Worm (Caenorhabditis elegans): Measurements from ENCODE around the gene F53F4.18.

The F53F4.18 gene

DNA sequence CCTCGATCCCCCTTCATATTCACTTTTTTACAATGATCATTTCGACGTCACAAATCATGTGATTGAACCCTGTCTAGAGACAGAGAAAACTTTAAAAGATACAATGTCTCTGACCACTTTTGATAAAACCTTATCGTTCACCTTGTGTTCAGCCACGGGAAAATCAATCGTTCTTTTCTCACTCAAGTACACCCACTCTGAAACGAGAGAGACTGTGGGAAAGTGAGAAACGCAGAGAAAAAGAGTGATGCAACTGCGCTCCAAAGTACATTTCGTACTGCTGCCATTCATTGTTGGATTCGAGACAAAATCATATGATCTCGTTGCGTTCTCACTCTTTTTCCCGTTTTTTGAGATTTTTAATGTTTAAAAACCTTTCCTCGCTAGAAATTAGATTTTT, 24.7 kb upstream of the F53F4.18 start (continued):
- TF ChIP-seq K12H6.12 (tag; optimal IDR thresholded peaks at IDR 0.05) (peak; percentile 34), nfya-2 (GFP tag; IDR thresholded peaks at IDR 0.05) (no peak), repo-1 (tag; optimal IDR thresholded peaks at IDR 0.05) (peak; percentile 26), akir-1 (GFP tag; optimal IDR thresholded peaks at IDR 0.05) (no peak), rcor-1 (GFP tag; IDR thresholded peaks at IDR 0.05) (peak; percentile 86), hmg-1.2 (GFP tag; IDR thresholded peaks at IDR 0.05) (peak; percentile 99), madf-6 (GFP tag; IDR thresholded peaks at IDR 0.05) (peak; percentile 42; the same call in 1 of the 2 replicates), sea-2 (GFP tag; IDR thresholded peaks at IDR 0.05) (no peak), aptf-3 (GFP tag; IDR thresholded peaks at IDR 0.05) (no peak), dpff-1 (tag; optimal IDR thresholded peaks at IDR 0.05) (no peak), F57C9.4 (tag; optimal IDR thresholded peaks at IDR 0.05) (no peak), snpc-4 (GFP tag; optimal IDR thresholded peaks at IDR 0.05) (peak; percentile 19), snpc-4 (tag; optimal IDR thresholded peaks at IDR 0.05) (peak in 2 of 4 experiments; percentile 70 to 71), ztf-3 (GFP tag; optimal IDR thresholded peaks at IDR 0.05) (no peak), lir-1 (GFP tag; conservative IDR thresholded peaks at IDR 0.05) (peak; percentile 57; the same call in 1 of the 2 replicates), lsl-1 (GFP tag; optimal IDR thresholded peaks at IDR 0.05) (peak; percentile 29), madf-8 (GFP tag; conservative IDR thresholded peaks at IDR 0.05) (no peak), chd-7 (tag; optimal IDR thresholded peaks at IDR 0.05) (peak; percentile 81), pha-4 (tag; optimal IDR thresholded peaks at IDR 0.05) (peak; percentile 18), B0035.1 (tag; optimal IDR thresholded peaks at IDR 0.05) (no peak), sptf-2 (GFP tag; optimal IDR thresholded peaks at IDR 0.05) (no peak), mcd-1 (GFP tag; IDR thresholded peaks at IDR 0.05) (peak; percentile 96), snpc-3.4 (tag; optimal IDR thresholded peaks at IDR 0.05) (no peak), F49E8.2 (tag; optimal IDR thresholded peaks at IDR 0.05; ENCODE audit: insufficient read depth) (no peak), bed-2 (GFP tag; IDR thresholded peaks at IDR 0.05) (no peak), F55B11.4 (tag; optimal IDR thresholded peaks at IDR 0.05; ENCODE audit: borderline replicate concordance, insufficient read depth) (no peak), F52B5.7 (tag; optimal IDR thresholded peaks at IDR 0.05) (peak; percentile 9), egl-18 (GFP tag; IDR thresholded peaks at IDR 0.05) (no peak), nfyb-1 (GFP tag; IDR thresholded peaks at IDR 0.05) (peak; percentile 80), ets-4 (GFP tag; optimal IDR thresholded peaks at IDR 0.05) (peak; percentile 68), atf-7 (tag; optimal IDR thresholded peaks at IDR 0.05) (peak; percentile 85), Y53F4B.3 (GFP tag; IDR thresholded peaks at IDR 0.05) (no peak), bed-1 (GFP tag; IDR thresholded peaks at IDR 0.05) (no peak), F39B2.1 (GFP tag; IDR thresholded peaks at IDR 0.05) (no peak), ztf-6 (GFP tag; IDR thresholded peaks at IDR 0.05) (0 out of 2 replicates have a peak, but pooled peaks have one; percentile 20), lin-54 (GFP tag; optimal IDR thresholded peaks at IDR 0.05) (peak; percentile 76), lsy-27 (tag; optimal IDR thresholded peaks at IDR 0.05; ENCODE audit: borderline replicate concordance, insufficient read depth) (no peak), ceh-100 (GFP tag; IDR thresholded peaks at IDR 0.05) (0 out of 2 replicates have a peak, but pooled peaks have one; percentile 22), gei-17 (GFP tag; optimal IDR thresholded peaks at IDR 0.05) (peak; percentile 34), snpc-1.3 (tag; optimal IDR thresholded peaks at IDR 0.05; ENCODE audit: insufficient read depth) (no peak)
